Worm (Caenorhabditis elegans) whole organism, midembryonic: Measurements from ENCODE around the gene lgc-6.

Experiments
- T22C8.4 ChIP-seq: fragments of 200-800 bp; sonication (Bioruptor generic); IDR thresholded peaks from 2 replicates; pipeline ENCODE4 v1.3.6; 2022; ENCODE audit warnings: missing genetic modification characterization, missing compliant biosample characterization
- cog-1 ChIP-seq: sonication (generic microtip); optimal IDR thresholded peaks from 2 replicates; lab custom pipeline; 2016; ENCODE audit warnings: missing genetic modification characterization, missing compliant biosample characterization
- flt-1 ChIP-seq: fragments of 200-800 bp; sonication (Bioruptor generic); IDR thresholded peaks from 2 replicates; pipeline ENCODE4 v1.3.6; 2022; ENCODE audit warnings: missing genetic modification characterization, missing compliant biosample characterization
- klf-2 ChIP-seq: fragments of 200-800 bp; sonication (Bioruptor generic); conservative IDR thresholded peaks from 2 replicates; pipeline ENCODE4 v1.3.6; 2022; ENCODE audit warnings: missing genetic modification reagents, missing genetic modification characterization, missing compliant biosample characterization
- med-1 ChIP-seq: sonication (generic microtip); optimal IDR thresholded peaks from 2 replicates; lab custom pipeline; 2017; ENCODE audit warnings: missing genetic modification characterization, mild to moderate bottlenecking, missing compliant biosample characterization, antibody characterized with exemption, missing genetic modification reagents; ENCODE audit not compliant: insufficient read depth
- ztf-29 ChIP-seq: fragments of 200-800 bp; sonication (Bioruptor generic); IDR thresholded peaks from 2 replicates; pipeline ENCODE4 v1.3.6; 2022; ENCODE audit warnings: missing genetic modification reagents, missing genetic modification characterization, missing compliant biosample characterization

DNA sequence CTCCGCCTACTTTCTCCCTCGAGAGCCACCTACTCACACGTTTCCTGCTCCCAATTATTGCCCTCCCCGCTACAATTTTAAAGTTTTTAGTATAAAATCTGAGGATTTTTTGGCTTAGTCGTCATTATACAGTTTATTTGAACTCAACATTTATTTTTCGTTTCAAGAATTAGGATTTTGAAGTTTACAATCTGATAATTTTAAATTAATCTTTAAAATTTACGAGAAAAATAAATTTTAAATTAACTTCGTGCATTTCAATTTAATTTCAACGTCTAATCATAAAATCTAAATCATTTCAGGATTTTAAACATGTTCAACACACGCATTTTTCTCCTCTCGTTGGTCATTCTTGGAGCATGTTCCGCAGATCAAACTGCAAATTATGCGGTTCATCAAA is 10.8 kb upstream of the lgc-6 start, which contains the start of gene F35H10.2:
- TF ChIP-seq ztf-29 (GFP tag; lab: Robert Waterston, UW) (no peak), med-1 (GFP tag; lab: Kevin White, UChicago) (no peak), flt-1 (GFP tag; lab: Robert Waterston, UW) (no peak), klf-2 (GFP tag; lab: Robert Waterston, UW) (no peak), T22C8.4 (GFP tag; lab: Robert Waterston, UW) (no peak), cog-1 (no peak)
